Worm (Caenorhabditis elegans): ENCODE data around the gene Y67H2A.10.

DNA sequence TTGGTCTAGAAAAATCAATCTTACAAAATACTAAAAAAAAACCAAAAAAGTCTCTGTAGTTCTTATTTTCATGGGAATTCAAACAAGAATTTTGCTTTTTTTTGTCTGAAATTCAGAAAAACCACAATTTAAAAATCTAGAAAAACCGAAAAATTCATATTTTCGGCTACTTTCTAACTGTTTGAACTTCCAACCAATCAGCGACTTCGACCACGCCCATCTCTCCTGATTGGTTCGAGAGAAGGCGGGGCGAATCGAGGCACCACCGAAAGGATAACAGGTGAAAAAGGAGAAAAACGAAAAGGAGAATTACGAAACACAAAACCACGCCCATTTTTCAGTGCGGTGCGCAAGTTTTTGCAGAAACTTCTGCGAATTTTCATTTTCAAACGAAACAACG is 15.5 kb upstream of the Y67H2A.10 start:
- TF ChIP-seq lin-15B (tag; optimal IDR thresholded peaks at IDR 0.05) (no peak), fos-1 (tag; optimal IDR thresholded peaks at IDR 0.05) (no peak), ztf-11 (tag; optimal IDR thresholded peaks at IDR 0.05) (no peak), F37D6.2 (tag; optimal IDR thresholded peaks at IDR 0.05) (no peak), zag-1 (tag; optimal IDR thresholded peaks at IDR 0.05) (no peak), snpc-4 (tag; optimal IDR thresholded peaks at IDR 0.05) (no peak), F49E8.2 (tag; optimal IDR thresholded peaks at IDR 0.05; ENCODE audit: borderline replicate concordance) (no peak)

Data from whole organism, L4 larva.